Fruit fly (Drosophila melanogaster) Kc167 (cell line): ENCODE results near the gene CG7653.

ENCODE experiments used
- Myc ChIP-seq: fragments of >200 bp; optimal IDR thresholded peaks from 2 replicates; lab custom pipeline; 2017; ENCODE audit warnings: missing external identifiers
- Sin3A ChIP-seq: fragments of >200 bp; optimal IDR thresholded peaks from 2 replicates; lab custom pipeline; 2018; ENCODE audit warnings: missing external identifiers
- h ChIP-seq: fragments of >200 bp; optimal IDR thresholded peaks from 3 replicates; lab custom pipeline; 2018; ENCODE audit warnings: missing external identifiers
- insv ChIP-seq: fragments of >200 bp; optimal IDR thresholded peaks from 3 replicates; lab custom pipeline; 2018; ENCODE audit warnings: missing external identifiers
- psq ChIP-seq: fragments of >200 bp; optimal IDR thresholded peaks from 2 replicates; lab custom pipeline; 2017; ENCODE audit warnings: missing external identifiers
- ttk ChIP-seq: sonication (Bioruptor generic); optimal IDR thresholded peaks from 2 replicates; lab custom pipeline; 2017; ENCODE audit warnings: missing external identifiers

Gene CG7653

dm6 chr2L:15908496-15909276 lies 28.7 kb upstream of the CG7653 start:
- TF ChIP-seq Sin3A (lab: Kevin White, UChicago) (no peak), Myc (lab: Kevin White, UChicago) (no peak), psq (lab: Kevin White, UChicago) (no peak), h (no peak), ttk (lab: Kevin White, UChicago) (no peak), insv (lab: Kevin White, UChicago) (no peak)

dm6 chr2L:15908086-15908485 lies 28.1 kb upstream of the CG7653 start:
- TF ChIP-seq psq (lab: Kevin White, UChicago) (no peak), Myc (lab: Kevin White, UChicago) (no peak), insv (lab: Kevin White, UChicago) (no peak), h (no peak), Sin3A (lab: Kevin White, UChicago) (no peak), ttk (lab: Kevin White, UChicago) (no peak)

- TF ChIP-seq ttk (lab: Kevin White, UChicago) = no peak
- TF ChIP-seq psq (lab: Kevin White, UChicago) = no peak
- TF ChIP-seq Myc (lab: Kevin White, UChicago) = no peak
- TF ChIP-seq h = no peak
- TF ChIP-seq Sin3A (lab: Kevin White, UChicago) = no peak
- TF ChIP-seq insv (lab: Kevin White, UChicago) = no peak
Observed at dm6 chr2L:15907358-15907757, 27.4 kb upstream of the CG7653 start.

dm6 chr2L:15903725-15904124 lies 23.8 kb upstream of the CG7653 start:
- TF ChIP-seq Sin3A (lab: Kevin White, UChicago) (no peak), h (no peak), psq (lab: Kevin White, UChicago) (no peak), insv (lab: Kevin White, UChicago) (no peak), Myc (lab: Kevin White, UChicago) (no peak), ttk (lab: Kevin White, UChicago) (no peak)

dm6 chr2L:15902310-15902709 lies 22.4 kb upstream of the CG7653 start, which contains the start of gene CG31821:
CG31821 (minus strand) TSS chr2L:15902410.
- no peak for TF ChIP-seq Myc (lab: Kevin White, UChicago)
- no peak for TF ChIP-seq ttk (lab: Kevin White, UChicago)
- no peak for TF ChIP-seq psq (lab: Kevin White, UChicago)
- TF ChIP-seq Sin3A (lab: Kevin White, UChicago) = no peak
- no peak for TF ChIP-seq insv (lab: Kevin White, UChicago)
- TF ChIP-seq h = no peak

dm6 chr2L:15900424-15900823 lies 20.5 kb upstream of the CG7653 start, which contains the start of gene CG31823:
CG31823 (minus strand) TSS chr2L:15900524.
- no peak for TF ChIP-seq insv (lab: Kevin White, UChicago)
- no peak for TF ChIP-seq Sin3A (lab: Kevin White, UChicago)
- TF ChIP-seq h = no peak
- TF ChIP-seq Myc (lab: Kevin White, UChicago) = no peak
- no peak for TF ChIP-seq psq (lab: Kevin White, UChicago)
- TF ChIP-seq ttk (lab: Kevin White, UChicago) = no peak

dm6 chr2L:15895154-15895553 lies 15.2 kb upstream of the CG7653 start, which contains the start of gene CG31735:
CG31735 (plus strand) TSS chr2L:15895454.
- TF ChIP-seq Myc (lab: Kevin White, UChicago) (no peak), h (no peak), insv (lab: Kevin White, UChicago) (no peak), ttk (lab: Kevin White, UChicago) (no peak), Sin3A (lab: Kevin White, UChicago) (no peak), psq (lab: Kevin White, UChicago) (no peak)

- TF ChIP-seq psq (lab: Kevin White, UChicago) (no peak), Myc (lab: Kevin White, UChicago) (no peak), Sin3A (lab: Kevin White, UChicago) (no peak), ttk (lab: Kevin White, UChicago) (no peak), h (no peak), insv (lab: Kevin White, UChicago) (no peak)
Observed at dm6 chr2L:15893711-15894110, 13.8 kb upstream of the CG7653 start, which contains the start of gene Tep1. Tep1 (minus strand) TSS chr2L:15893811.

dm6 chr2L:15886187-15886586 lies 6.2 kb upstream of the CG7653 start:
- no peak for TF ChIP-seq Sin3A (lab: Kevin White, UChicago)
- no peak for TF ChIP-seq psq (lab: Kevin White, UChicago)
- TF ChIP-seq h = no peak
- TF ChIP-seq Myc (lab: Kevin White, UChicago) = no peak

dm6 chr2L:15883090-15883489 lies 3.1 kb upstream of the CG7653 start, which contains the start of gene CG44475:
CG44475 (minus strand) TSS chr2L:15883190.
- TF ChIP-seq psq (lab: Kevin White, UChicago) = no peak
- no peak for TF ChIP-seq h
- TF ChIP-seq Myc (lab: Kevin White, UChicago) = no peak
- no peak for TF ChIP-seq ttk (lab: Kevin White, UChicago)
- TF ChIP-seq Sin3A (lab: Kevin White, UChicago) = no peak
- no peak for TF ChIP-seq insv (lab: Kevin White, UChicago)

dm6 chr2L:15865361-15865760 lies 14.6 kb downstream of the CG7653 start, which contains the start of gene CG42792:
CG42792 (minus strand) TSS chr2L:15865461.
- TF ChIP-seq psq (lab: Kevin White, UChicago) (no peak), Sin3A (lab: Kevin White, UChicago) (no peak), ttk (lab: Kevin White, UChicago) (no peak), insv (lab: Kevin White, UChicago) (no peak), h (no peak), Myc (lab: Kevin White, UChicago) (no peak)
